Worm (Caenorhabditis elegans) whole organism, L3 larva: ENCODE results near the gene ttr-18.

Experiments
- ZK546.5 ChIP-seq: sonication (generic microtip); optimal IDR thresholded peaks from 2 replicates; lab custom pipeline; 2017; ENCODE audit warnings: missing biosample characterization, missing genetic modification characterization
- aly-2 ChIP-seq: fragments of 150-350 bp; optimal IDR thresholded peaks from 2 replicates; lab custom pipeline; 2014; ENCODE audit warnings: missing biosample characterization, missing genetic modification characterization
- lin-39 ChIP-seq: fragments of 150-350 bp; optimal IDR thresholded peaks from 2 replicates; lab custom pipeline; 2018; ENCODE audit warnings: missing biosample characterization, missing genetic modification reagents, missing genetic modification characterization
- ztf-4 ChIP-seq: fragments of 150-350 bp; optimal IDR thresholded peaks from 2 replicates; lab custom pipeline; 2014; ENCODE audit warnings: missing biosample characterization, missing genetic modification characterization

- no peak for TF ChIP-seq aly-2
- no peak for TF ChIP-seq lin-39 (tag; lab: Kevin White, UChicago)
- TF ChIP-seq ZK546.5 (tag; lab: Kevin White, UChicago), result no peak
- no peak for TF ChIP-seq ztf-4 (tag; lab: Kevin White, UChicago)
These were observed 34.0 kb downstream of the ttr-18 start, which contains the start of gene rsp-2 for ce11 chrII:11452498-11453005.
